Fruit fly (Drosophila melanogaster) whole organism, prepupa: ENCODE measurements around the gene CG31301.

Experiments
- Blimp-1 ChIP-seq: fragments of 200-800 bp; sonication (Bioruptor generic); optimal IDR thresholded peaks from 3 replicates; lab custom pipeline; 2017; ENCODE audit warnings: missing biosample characterization, missing genetic modification characterization, mild to moderate bottlenecking, moderate library complexity, missing genetic modification reagents
- CG10631 ChIP-seq: fragments of 200-800 bp; sonication (Bioruptor generic); optimal IDR thresholded peaks from 2 replicates; lab custom pipeline; 2016; ENCODE audit warnings: missing biosample characterization, missing genetic modification characterization
- CG11294 ChIP-seq: fragments of 200-800 bp; sonication (Bioruptor generic); IDR thresholded peaks from 2 replicates; pipeline ENCODE4 v1.3.6; 2022; ENCODE audit warnings: missing biosample characterization, missing genetic modification characterization
- CG11902 ChIP-seq: fragments of 200-800 bp; sonication (Bioruptor generic); optimal IDR thresholded peaks from 3 replicates; lab custom pipeline; 2016; ENCODE audit warnings: missing biosample characterization, missing genetic modification characterization
- CG1621 ChIP-seq: fragments of 200-800 bp; sonication (Bioruptor generic); optimal IDR thresholded peaks from 3 replicates; lab custom pipeline; 2018; ENCODE audit warnings: missing biosample characterization, mild to moderate bottlenecking, missing genetic modification characterization
- CG16779 ChIP-seq: fragments of 200-800 bp; sonication (Bioruptor generic); optimal IDR thresholded peaks from 3 replicates; lab custom pipeline; 2017; ENCODE audit warnings: missing biosample characterization, mild to moderate bottlenecking, missing genetic modification characterization
- CG3032 ChIP-seq: fragments of 200-800 bp; optimal IDR thresholded peaks from 2 replicates; lab custom pipeline; 2019; ENCODE audit warnings: missing biosample characterization, mild to moderate bottlenecking, missing genetic modification characterization, moderate library complexity
- CG31627 ChIP-seq: fragments of 200-800 bp; sonication (Bioruptor generic); optimal IDR thresholded peaks from 3 replicates; lab custom pipeline; 2016; ENCODE audit warnings: missing biosample characterization, missing genetic modification characterization
- CG3919 ChIP-seq: fragments of 200-800 bp; sonication (Bioruptor generic); optimal IDR thresholded peaks from 3 replicates; lab custom pipeline; 2016; ENCODE audit warnings: missing biosample characterization, missing genetic modification characterization
- CG4318 ChIP-seq: fragments of 200-800 bp; sonication (Bioruptor generic); optimal IDR thresholded peaks from 3 replicates; lab custom pipeline; 2017; ENCODE audit warnings: missing biosample characterization, mild to moderate bottlenecking, missing genetic modification characterization
- CG6163 ChIP-seq: fragments of 200-800 bp; sonication (Bioruptor generic); IDR thresholded peaks from 3 replicates; pipeline ENCODE4 v1.3.6; 2022; ENCODE audit warnings: missing biosample characterization, missing genetic modification characterization
- CG6276 ChIP-seq: fragments of 200-800 bp; sonication (Bioruptor generic); optimal IDR thresholded peaks from 2 replicates; lab custom pipeline; 2017; ENCODE audit warnings: missing biosample characterization, mild to moderate bottlenecking, missing genetic modification characterization
- CG6792 ChIP-seq: fragments of 200-800 bp; sonication (Bioruptor generic); optimal IDR thresholded peaks from 3 replicates; lab custom pipeline; 2016; ENCODE audit warnings: missing biosample characterization, missing genetic modification characterization
- CG6854 ChIP-seq: fragments of 200-800 bp; sonication (Bioruptor generic); optimal IDR thresholded peaks from 2 replicates; lab custom pipeline; 2017; ENCODE audit warnings: missing biosample characterization, mild to moderate bottlenecking, missing genetic modification characterization
- CG7368 ChIP-seq: fragments of 200-800 bp; sonication (Bioruptor generic); optimal IDR thresholded peaks from 3 replicates; lab custom pipeline; 2016; ENCODE audit warnings: missing biosample characterization, missing genetic modification characterization
- CG8119 ChIP-seq: fragments of 200-800 bp; sonication (Bioruptor generic); IDR thresholded peaks from 3 replicates; pipeline ENCODE4 v1.3.6; 2022; ENCODE audit warnings: missing biosample characterization, missing genetic modification characterization
- CG8632 ChIP-seq: fragments of 200-800 bp; sonication (Bioruptor generic); optimal IDR thresholded peaks from 3 replicates; lab custom pipeline; 2016; ENCODE audit warnings: missing biosample characterization, missing genetic modification characterization
- Eip75B ChIP-seq: fragments of 200-800 bp; sonication (Bioruptor generic); optimal IDR thresholded peaks from 3 replicates; lab custom pipeline; 2016; ENCODE audit warnings: missing biosample characterization, missing genetic modification characterization
- Eip78C ChIP-seq: fragments of 200-800 bp; sonication (Bioruptor generic); peaks from one replicate; lab custom pipeline; 2016; ENCODE audit warnings: missing biosample characterization, missing genetic modification characterization
- Ets21C ChIP-seq: fragments of 200-800 bp; sonication (Bioruptor generic); optimal IDR thresholded peaks from 3 replicates; lab custom pipeline; 2016; ENCODE audit warnings: missing biosample characterization, missing genetic modification characterization
- Ets96B ChIP-seq: fragments of 200-800 bp; optimal IDR thresholded peaks from 2 replicates; lab custom pipeline; 2019; ENCODE audit warnings: missing biosample characterization, mild to moderate bottlenecking, missing genetic modification characterization, moderate library complexity
- Hr39 ChIP-seq: fragments of 200-800 bp; sonication (Bioruptor generic); optimal IDR thresholded peaks from 2 replicates; lab custom pipeline; 2016; ENCODE audit warnings: missing biosample characterization, missing genetic modification characterization
- OdsH ChIP-seq: fragments of 200-800 bp; sonication (Bioruptor generic); optimal IDR thresholded peaks from 3 replicates; lab custom pipeline; 2016; ENCODE audit warnings: missing biosample characterization, missing genetic modification characterization
- Smox ChIP-seq: fragments of 200-800 bp; sonication (Bioruptor generic); optimal IDR thresholded peaks from 3 replicates; lab custom pipeline; 2016; ENCODE audit warnings: missing biosample characterization, missing genetic modification characterization
- Sox102F ChIP-seq: fragments of 200-800 bp; sonication (Bioruptor generic); optimal IDR thresholded peaks from 2 replicates; lab custom pipeline; 2016; ENCODE audit warnings: missing biosample characterization, mild to moderate bottlenecking, missing genetic modification characterization
- Sox15 ChIP-seq: fragments of 200-800 bp; sonication (Bioruptor generic); optimal IDR thresholded peaks from 3 replicates; lab custom pipeline; 2016; ENCODE audit warnings: missing biosample characterization, missing genetic modification characterization
- achi ChIP-seq: fragments of 200-800 bp; sonication (Bioruptor generic); optimal IDR thresholded peaks from 3 replicates; lab custom pipeline; 2016; ENCODE audit warnings: missing biosample characterization, missing genetic modification characterization
- acj6 ChIP-seq: fragments of 200-800 bp; sonication (Bioruptor generic); optimal IDR thresholded peaks from 3 replicates; lab custom pipeline; 2016; ENCODE audit warnings: missing biosample characterization, missing genetic modification characterization
- cyc ChIP-seq: fragments of 200-800 bp; sonication (Bioruptor generic); optimal IDR thresholded peaks from 3 replicates; lab custom pipeline; 2016; ENCODE audit warnings: missing biosample characterization, missing genetic modification characterization
- dac ChIP-seq: fragments of 200-800 bp; sonication (Bioruptor generic); optimal IDR thresholded peaks from 2 replicates; lab custom pipeline; 2017; ENCODE audit warnings: missing biosample characterization, mild to moderate bottlenecking, missing genetic modification characterization
- dsx ChIP-seq: fragments of 200-800 bp; optimal IDR thresholded peaks from 3 replicates; lab custom pipeline; 2019; ENCODE audit warnings: missing biosample characterization, mild to moderate bottlenecking, missing genetic modification characterization, moderate library complexity; ENCODE audit not compliant: poor library complexity, severe bottlenecking
- eg ChIP-seq: fragments of 200-800 bp; sonication (Bioruptor generic); IDR thresholded peaks from 3 replicates; pipeline ENCODE4 v1.3.6; 2022; ENCODE audit warnings: missing biosample characterization, missing genetic modification characterization
- esn ChIP-seq: fragments of 200-800 bp; sonication (Bioruptor generic); optimal IDR thresholded peaks from 2 replicates; lab custom pipeline; 2016; ENCODE audit warnings: missing biosample characterization, mild to moderate bottlenecking, missing genetic modification characterization, moderate library complexity
- fd85E ChIP-seq: fragments of 200-800 bp; sonication (Bioruptor generic); optimal IDR thresholded peaks from 3 replicates; lab custom pipeline; 2016; ENCODE audit warnings: missing biosample characterization, missing genetic modification characterization
- lz ChIP-seq: fragments of 200-800 bp; sonication (Bioruptor generic); optimal IDR thresholded peaks from 3 replicates; lab custom pipeline; 2016; ENCODE audit warnings: missing biosample characterization, missing genetic modification characterization
- net ChIP-seq: fragments of 200-800 bp; sonication (Bioruptor generic); optimal IDR thresholded peaks from 3 replicates; lab custom pipeline; 2016; ENCODE audit warnings: missing biosample characterization, missing genetic modification characterization
- pdm3 ChIP-seq: fragments of 200-800 bp; sonication (Bioruptor generic); optimal IDR thresholded peaks from 3 replicates; lab custom pipeline; 2016; ENCODE audit warnings: missing biosample characterization, missing genetic modification characterization
- svp ChIP-seq: fragments of 200-800 bp; sonication (Bioruptor generic); peaks from one replicate; lab custom pipeline; 2016; ENCODE audit warnings: missing biosample characterization, missing genetic modification characterization
- vri ChIP-seq: fragments of 200-800 bp; sonication (Bioruptor generic); optimal IDR thresholded peaks from 3 replicates; lab custom pipeline; 2016; ENCODE audit warnings: missing biosample characterization, mild to moderate bottlenecking, missing genetic modification characterization

The CG31301 gene

DNA sequence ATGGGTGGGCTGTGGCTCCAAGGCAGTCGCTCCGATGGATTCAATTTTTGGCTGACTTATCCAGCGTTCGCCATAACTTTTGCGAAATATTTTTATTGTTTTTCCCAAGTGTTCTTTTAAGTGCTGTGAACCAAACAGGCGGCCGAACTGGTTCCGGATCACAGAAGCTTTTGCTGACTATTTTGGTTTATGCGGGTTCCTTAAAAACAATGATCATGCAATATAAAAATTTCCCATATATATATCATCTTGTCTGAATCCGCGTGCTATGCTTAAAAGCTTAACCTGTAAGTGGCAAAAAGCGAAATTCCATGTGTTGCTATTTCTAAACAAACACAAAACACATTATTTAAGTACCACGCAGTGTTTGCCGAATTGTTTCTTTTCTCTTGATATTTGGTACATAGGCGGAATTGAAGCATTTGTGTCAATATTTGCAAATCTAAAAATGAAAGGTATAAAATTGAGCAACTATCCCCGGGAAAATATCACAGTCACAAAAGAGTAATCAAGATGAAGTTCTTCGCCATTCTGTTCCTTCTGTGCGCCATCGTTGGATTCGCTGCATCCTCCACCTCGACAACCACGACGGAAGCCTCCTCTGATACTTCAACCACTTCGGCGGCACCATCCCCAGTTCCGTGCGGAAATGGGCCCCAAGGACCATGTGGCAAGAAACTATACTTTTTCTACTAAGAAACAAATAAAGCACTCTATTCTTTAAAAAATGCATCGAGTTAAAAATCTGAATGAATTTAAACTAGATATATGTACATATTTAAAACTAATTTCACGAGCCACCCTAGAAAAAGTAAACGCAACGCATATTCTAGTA is 25.9 kb upstream of the CG31301 start, which contains the start of the genes CG6276 and CG44040 (continued):
- TF ChIP-seq Eip75B (GFP tag; lab: Kevin White, UChicago) (peak; percentile 61), CG8632 (GFP tag; lab: Kevin White, UChicago) (peak; percentile 40), Sox15 (GFP tag; lab: Kevin White, UChicago) (peak; percentile 20), CG8119 (peak; percentile 37; the same call in 1 of the 3 replicates), CG6276 (no peak), CG6792 (peak; percentile 46), dac (GFP tag; lab: Kevin White, UChicago) (peak; percentile 51), Eip78C (peak; percentile 89), CG31627 (GFP tag; lab: Kevin White, UChicago) (peak; percentile 57), eg (GFP tag; lab: Robert Waterston, UW) (peak; percentile 54), vri (no peak), Smox (GFP tag; lab: Kevin White, UChicago) (no peak), CG3032 (peak; percentile 55), CG1621 (peak; percentile 26)

dm6 chr3R:15320747-15321085 is 25.3 kb upstream of the CG31301 start, which contains the start of gene ear:
Gene ear (plus strand): TSS chr3R:15320756.
- TF ChIP-seq Sox15 (GFP tag; lab: Kevin White, UChicago) = no peak
- TF ChIP-seq Eip75B (GFP tag; lab: Kevin White, UChicago) = no peak
- no peak for TF ChIP-seq CG7368
- TF ChIP-seq pdm3 (GFP tag; lab: Kevin White, UChicago) = no peak
- no peak for TF ChIP-seq Hr39 (GFP tag; lab: Kevin White, UChicago)
- TF ChIP-seq acj6 (GFP tag; lab: Kevin White, UChicago) = no peak
- TF ChIP-seq dsx (GFP tag; lab: Kevin White, UChicago) = peak; percentile 3
- TF ChIP-seq CG4318 (GFP tag; lab: Kevin White, UChicago) = no peak

- no peak for TF ChIP-seq fd85E
- no peak for TF ChIP-seq CG6276
- no peak for TF ChIP-seq CG16779
- TF ChIP-seq Sox15 (GFP tag; lab: Kevin White, UChicago) = no peak
- TF ChIP-seq CG11294 (GFP tag; lab: Robert Waterston, UW) = no peak
- no peak for TF ChIP-seq achi (GFP tag; lab: Kevin White, UChicago)
These were observed 17.8 kb upstream of the CG31301 start, which contains the start of the genes CG6236 and ea for dm6 chr3R:15328083-15328779. Gene CG6236 (minus strand): TSS chr3R:15328269. Gene ea (plus strand): TSS chr3R:15328729.

dm6 chr3R:15330472-15330871 is 15.5 kb upstream of the CG31301 start, which contains the start of gene mRpL9:
Gene mRpL9 (plus strand): TSS chr3R:15330738.
- TF ChIP-seq CG3032 = peak; percentile 31
- TF ChIP-seq CG3919 = no peak
- TF ChIP-seq CG11902 (GFP tag; lab: Kevin White, UChicago) = no peak
- TF ChIP-seq Eip78C = no peak
- TF ChIP-seq svp (GFP tag; lab: Kevin White, UChicago) = no peak
- no peak for TF ChIP-seq Ets21C
- peak; percentile 33 for TF ChIP-seq cyc
- TF ChIP-seq esn = peak; percentile 40
- TF ChIP-seq OdsH (GFP tag; lab: Kevin White, UChicago) = no peak
- peak; percentile 26 for TF ChIP-seq CG31627 (GFP tag; lab: Kevin White, UChicago)
- TF ChIP-seq Blimp-1 = no peak

- TF ChIP-seq CG4318 (GFP tag; lab: Kevin White, UChicago) (no peak), eg (GFP tag; lab: Robert Waterston, UW) (no peak), Sox102F (GFP tag; lab: Kevin White, UChicago) (no peak), dsx (GFP tag; lab: Kevin White, UChicago) (no peak), acj6 (GFP tag; lab: Kevin White, UChicago) (no peak), CG1621 (peak; percentile 95), CG3032 (peak; percentile 27), Ets96B (tag; lab: Kevin White, UChicago) (no peak), CG10631 (no peak), svp (GFP tag; lab: Kevin White, UChicago) (no peak), Ets21C (no peak), CG6163 (0 out of 3 replicates have a peak, but pooled peaks have one; percentile 18), CG6854 (GFP tag; lab: Kevin White, UChicago) (peak; percentile 21), net (GFP tag; lab: Kevin White, UChicago) (no peak), CG31627 (GFP tag; lab: Kevin White, UChicago) (peak; percentile 13), lz (GFP tag; lab: Kevin White, UChicago) (no peak), Eip75B (GFP tag; lab: Kevin White, UChicago) (no peak), esn (peak; percentile 11), CG16779 (no peak)
These were observed 13.0 kb upstream of the CG31301 start, which contains the start of the genes Fkbp39 and Cyfip for dm6 chr3R:15332994-15333393. Gene Fkbp39 (minus strand): TSS chr3R:15333133. Gene Cyfip (plus strand): TSS chr3R:15333266.
